Worm (Caenorhabditis elegans): ENCODE data around the gene ddl-1.

DNA sequence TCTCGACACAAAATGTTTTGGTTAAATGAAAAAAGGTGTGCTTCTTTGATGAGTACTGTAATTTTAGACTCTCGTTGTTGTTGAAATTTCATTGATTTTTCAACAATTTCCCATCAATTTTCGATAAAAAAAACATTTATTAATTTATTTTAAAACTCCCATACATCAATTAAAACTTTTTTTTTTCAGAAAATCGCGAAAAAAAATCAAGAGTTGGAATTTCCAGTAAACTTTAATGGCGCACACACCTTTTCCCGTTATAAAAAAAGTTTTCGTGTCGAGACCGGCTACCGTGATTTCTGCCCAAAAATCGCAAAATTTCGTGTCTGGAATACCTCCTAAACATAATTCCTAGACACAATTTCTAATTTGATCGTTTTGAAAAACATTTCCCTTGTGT, 46.6 kb upstream of the ddl-1 start, which contains the start of gene C25H3.14:
- TF ChIP-seq F13C5.2 (tag; optimal IDR thresholded peaks at IDR 0.05) (no peak), B0310.2 (tag; optimal IDR thresholded peaks at IDR 0.05) (no peak), scrt-1 (GFP tag; IDR thresholded peaks at IDR 0.05) (no peak), ceh-13 (GFP tag; optimal IDR thresholded peaks at IDR 0.05) (no peak), pes-1 (GFP tag; IDR thresholded peaks at IDR 0.05) (no peak), aly-1 (tag; optimal IDR thresholded peaks at IDR 0.05) (no peak)
